Worm (Caenorhabditis elegans): ENCODE measurements around the gene F37C4.4.

DNA sequence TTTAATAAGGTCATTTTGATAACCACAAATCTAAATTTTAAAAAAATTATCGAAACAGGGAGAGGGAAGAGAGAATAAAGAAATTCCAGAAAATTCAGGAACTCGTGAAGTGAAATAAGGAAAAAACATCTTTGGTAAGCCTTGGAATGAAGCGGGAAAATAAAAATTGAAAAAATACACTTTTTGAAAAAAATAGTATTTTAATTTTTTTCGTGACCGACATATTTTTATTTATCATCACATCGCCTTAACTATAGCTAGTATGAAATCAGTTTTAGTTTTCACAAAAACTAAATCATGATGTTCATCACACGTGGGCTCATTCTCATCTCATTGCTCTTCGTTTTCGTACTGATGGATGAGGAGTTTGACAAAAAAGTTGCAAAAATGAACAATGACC lies 42.0 kb downstream of the F37C4.4 start, which contains the start of gene F56D6.13:
- no peak for TF ChIP-seq fos-1 (tag; optimal IDR thresholded peaks at IDR 0.05)
- TF ChIP-seq vab-7 (GFP tag; IDR thresholded peaks at IDR 0.05) = no peak
- no peak for TF ChIP-seq lin-39 (tag; optimal IDR thresholded peaks at IDR 0.05)
- TF ChIP-seq nhr-237 (tag; optimal IDR thresholded peaks at IDR 0.05) = no peak
- no peak for TF ChIP-seq nhr-25 (tag; optimal IDR thresholded peaks at IDR 0.05; ENCODE audit: borderline replicate concordance, insufficient read depth)
- TF ChIP-seq ceh-82 (tag; optimal IDR thresholded peaks at IDR 0.05) = no peak
- TF ChIP-seq unc-39 (tag; optimal IDR thresholded peaks at IDR 0.05) = no peak

All from whole organism, L4 larva.